Fruit fly (Drosophila melanogaster) whole organism, embryonic: ENCODE data around the gene sloth1.
A peak's percentile ranks its signal among the peaks of the same experiment; 100 is the strongest.

Experiments
- ATbp ChIP-seq: fragments of 200-800 bp; sonication (Bioruptor generic); optimal IDR thresholded peaks from 2 replicates; lab custom pipeline; 2017; ENCODE audit warnings: missing biosample characterization, mild to moderate bottlenecking, missing genetic modification characterization, missing genetic modification reagents
- Antp ChIP-seq: fragments of 200-800 bp; sonication (Bioruptor generic); optimal IDR thresholded peaks from 3 replicates; lab custom pipeline; 2016; ENCODE audit warnings: missing biosample characterization, missing genetic modification characterization
- CG11093 ChIP-seq: fragments of 200-800 bp; sonication (Bioruptor generic); IDR thresholded peaks from 3 replicates; pipeline ENCODE4 v1.3.6; 2022; ENCODE audit warnings: missing biosample characterization, missing genetic modification characterization
- CG11247 ChIP-seq: fragments of 200-800 bp; sonication (Bioruptor generic); IDR thresholded peaks from 2 replicates; pipeline ENCODE4 v1.3.6; 2022; ENCODE audit warnings: missing biosample characterization, missing genetic modification characterization
- CG11504 ChIP-seq: fragments of 200-800 bp; sonication (Bioruptor generic); optimal IDR thresholded peaks from 3 replicates; lab custom pipeline; 2019; ENCODE audit warnings: missing biosample characterization, mild to moderate bottlenecking, missing genetic modification characterization, moderate library complexity
- CG12236 ChIP-seq: fragments of 200-800 bp; sonication (Bioruptor generic); optimal IDR thresholded peaks from 2 replicates; lab custom pipeline; 2016; ENCODE audit warnings: missing biosample characterization, missing genetic modification characterization
- CG14050 ChIP-seq: fragments of 200-800 bp; sonication (Bioruptor generic); IDR thresholded peaks from 3 replicates; pipeline ENCODE4 v1.3.6; 2022; ENCODE audit warnings: missing biosample characterization, missing genetic modification characterization
- CG14965 ChIP-seq: fragments of 200-800 bp; sonication (Bioruptor generic); optimal IDR thresholded peaks from 2 replicates; lab custom pipeline; 2016; ENCODE audit warnings: missing biosample characterization, missing genetic modification characterization, borderline replicate concordance
- CG17361 ChIP-seq: fragments of 200-800 bp; sonication (Bioruptor generic); IDR thresholded peaks from 3 replicates; pipeline ENCODE4 v1.3.6; 2022; ENCODE audit warnings: missing biosample characterization, missing genetic modification characterization
- CG1832 ChIP-seq: fragments of 200-800 bp; sonication (Bioruptor generic); optimal IDR thresholded peaks from 2 replicates; lab custom pipeline; 2017; ENCODE audit warnings: missing biosample characterization, mild to moderate bottlenecking, missing genetic modification characterization, inconsistent platforms
- CG30020 ChIP-seq: fragments of 200-800 bp; optimal IDR thresholded peaks from 2 replicates; lab custom pipeline; 2019; ENCODE audit warnings: missing biosample characterization, mild to moderate bottlenecking, missing genetic modification characterization, moderate library complexity
- CG31365 ChIP-seq: fragments of 200-800 bp; sonication (Bioruptor generic); optimal IDR thresholded peaks from 2 replicates; lab custom pipeline; 2018; ENCODE audit warnings: missing biosample characterization, mild to moderate bottlenecking, missing genetic modification characterization
- CG3838 ChIP-seq: fragments of 200-800 bp; sonication (Bioruptor generic); optimal IDR thresholded peaks from 3 replicates; lab custom pipeline; 2016; ENCODE audit warnings: missing biosample characterization, missing genetic modification characterization
- CG3995 ChIP-seq: fragments of 200-800 bp; sonication (Bioruptor generic); optimal IDR thresholded peaks from 3 replicates; lab custom pipeline; 2016; ENCODE audit warnings: missing biosample characterization, missing genetic modification characterization
- CG6175 ChIP-seq: fragments of 200-800 bp; sonication (Bioruptor generic); IDR thresholded peaks from 3 replicates; pipeline ENCODE4 v1.3.6; 2022; ENCODE audit warnings: missing biosample characterization, missing genetic modification characterization
- CG8944 ChIP-seq: fragments of 200-800 bp; sonication (Bioruptor generic); optimal IDR thresholded peaks from 3 replicates; lab custom pipeline; 2016; ENCODE audit warnings: missing biosample characterization, missing genetic modification characterization
- CG9727 ChIP-seq: fragments of 200-800 bp; sonication (Bioruptor generic); optimal IDR thresholded peaks from 3 replicates; lab custom pipeline; 2017; ENCODE audit warnings: missing biosample characterization, mild to moderate bottlenecking, missing genetic modification characterization
- CG9797 ChIP-seq: fragments of 200-800 bp; sonication (Bioruptor generic); optimal IDR thresholded peaks from 3 replicates; lab custom pipeline; 2018; ENCODE audit warnings: missing biosample characterization, mild to moderate bottlenecking, missing genetic modification characterization
- D19B ChIP-seq: fragments of 200-800 bp; sonication (Bioruptor generic); optimal IDR thresholded peaks from 2 replicates; lab custom pipeline; 2017; ENCODE audit warnings: missing biosample characterization, mild to moderate bottlenecking, missing genetic modification characterization
- Dref ChIP-seq: fragments of 200-800 bp; sonication (Bioruptor generic); IDR thresholded peaks from 2 replicates; pipeline ENCODE4 v1.3.6; 2022; ENCODE audit warnings: missing biosample characterization, missing genetic modification characterization
- E2f2 ChIP-seq: fragments of 200-800 bp; sonication (Bioruptor generic); IDR thresholded peaks from 2 replicates; pipeline ENCODE4 v1.3.6; 2022; ENCODE audit warnings: missing biosample characterization, missing genetic modification characterization
- Gug ChIP-seq: fragments of 200-800 bp; sonication (Bioruptor generic); IDR thresholded peaks from 4 replicates; pipeline ENCODE4 v1.3.6; 2022; ENCODE audit warnings: missing biosample characterization, missing genetic modification characterization
- Hr51 ChIP-seq, 2 experiments: fragments of 200-800 bp; sonication (Bioruptor generic); optimal IDR thresholded peaks; 2 replicates in 1 of 2; 3 replicates in 1 of 2; lab custom pipeline; 2016 to 2018; ENCODE audit warnings: missing biosample characterization in 2 of 2, missing genetic modification characterization in 2 of 2, mild to moderate bottlenecking in 1 of 2, moderate library complexity in 1 of 2
- Hr78 ChIP-seq, 2 experiments: fragments of 200-800 bp in 1 of 2; fragments of >200 bp in 1 of 2; sonication (Bioruptor generic) in 1 of 2; optimal IDR thresholded peaks; 2 replicates each; lab custom pipeline; 2017 to 2019; ENCODE audit warnings: missing biosample characterization in 2 of 2, missing genetic modification characterization in 2 of 2, mild to moderate bottlenecking in 1 of 2, moderate library complexity in 1 of 2
- NC2β ChIP-seq: fragments of 200-800 bp; sonication (Bioruptor generic); optimal IDR thresholded peaks from 2 replicates; lab custom pipeline; 2016; ENCODE audit warnings: missing biosample characterization, missing genetic modification characterization
- Nf-YC ChIP-seq: fragments of 200-800 bp; optimal IDR thresholded peaks from 3 replicates; lab custom pipeline; 2019; ENCODE audit warnings: missing biosample characterization, mild to moderate bottlenecking, missing genetic modification characterization, moderate library complexity
- Ptx1 ChIP-seq: fragments of 200-800 bp; sonication (Bioruptor generic); IDR thresholded peaks from 2 replicates; pipeline ENCODE4 v1.3.6; 2022; ENCODE audit warnings: missing biosample characterization, missing genetic modification characterization
- Six4 ChIP-seq: fragments of 200-800 bp; sonication (Bioruptor generic); optimal IDR thresholded peaks from 2 replicates; lab custom pipeline; 2016; ENCODE audit warnings: missing biosample characterization, missing genetic modification characterization
- Sry-δ ChIP-seq: fragments of 200-800 bp; sonication (Bioruptor generic); optimal IDR thresholded peaks from 2 replicates; lab custom pipeline; 2016; ENCODE audit warnings: missing biosample characterization, missing genetic modification characterization
- Ssrp ChIP-seq: fragments of 200-800 bp; sonication (Bioruptor generic); optimal IDR thresholded peaks from 2 replicates; lab custom pipeline; 2018; ENCODE audit warnings: missing biosample characterization, mild to moderate bottlenecking, missing genetic modification characterization, moderate library complexity
- bowl ChIP-seq: fragments of 200-800 bp; sonication (Bioruptor generic); IDR thresholded peaks from 2 replicates; pipeline ENCODE4 v1.3.6; 2022; ENCODE audit warnings: missing biosample characterization, missing genetic modification characterization
- cad ChIP-seq: fragments of >200 bp; optimal IDR thresholded peaks from 2 replicates; lab custom pipeline; 2017; ENCODE audit warnings: missing biosample characterization, missing genetic modification characterization
- chinmo ChIP-seq: fragments of 200-800 bp; sonication (Bioruptor generic); IDR thresholded peaks from 4 replicates; pipeline ENCODE4 v1.3.6; 2022; ENCODE audit warnings: missing biosample characterization, missing genetic modification characterization; ENCODE audit not compliant: partially characterized antibody
- dan ChIP-seq: fragments of 200-800 bp; sonication (Bioruptor generic); IDR thresholded peaks from 2 replicates; pipeline ENCODE4 v1.3.6; 2022; ENCODE audit warnings: missing biosample characterization, missing genetic modification characterization
- dpn ChIP-seq, 2 experiments: fragments of 200-800 bp; sonication (Bioruptor generic); optimal IDR thresholded peaks; 3 replicates each; lab custom pipeline; 2016; ENCODE audit warnings: missing biosample characterization in 2 of 2, missing genetic modification characterization in 2 of 2
- en ChIP-seq: fragments of 200-800 bp; sonication (Bioruptor generic); optimal IDR thresholded peaks from 2 replicates; lab custom pipeline; 2016; ENCODE audit warnings: missing biosample characterization, missing genetic modification characterization
- inv ChIP-seq: fragments of 200-800 bp; sonication (Bioruptor generic); IDR thresholded peaks from 2 replicates; pipeline ENCODE4 v1.3.6; 2022; ENCODE audit warnings: missing biosample characterization, missing genetic modification characterization; ENCODE audit not compliant: partially characterized antibody
- klu ChIP-seq: fragments of 200-800 bp; sonication (Bioruptor generic); IDR thresholded peaks from 2 replicates; pipeline ENCODE4 v1.3.6; 2022; ENCODE audit warnings: missing biosample characterization, missing genetic modification characterization
- lola ChIP-seq, 3 experiments: fragments of >200 bp in 2 of 3; fragments of 200-800 bp in 1 of 3; sonication (Bioruptor generic) in 1 of 3; optimal IDR thresholded peaks; 2 replicates each; lab custom pipeline; 2017 to 2019; ENCODE audit warnings: missing biosample characterization in 3 of 3, missing genetic modification characterization in 3 of 3, mild to moderate bottlenecking in 1 of 3, moderate library complexity in 1 of 3
- nmo ChIP-seq: fragments of 200-800 bp; sonication (Bioruptor generic); optimal IDR thresholded peaks from 2 replicates; lab custom pipeline; 2018; ENCODE audit warnings: missing biosample characterization, mild to moderate bottlenecking, missing genetic modification characterization, moderate library complexity
- nom ChIP-seq: fragments of 200-800 bp; sonication (Bioruptor generic); optimal IDR thresholded peaks from 2 replicates; lab custom pipeline; 2017; ENCODE audit warnings: missing biosample characterization, missing genetic modification characterization, mild to moderate bottlenecking, moderate library complexity, missing genetic modification reagents
- odd ChIP-seq: fragments of 200-800 bp; sonication (Bioruptor generic); optimal IDR thresholded peaks from 2 replicates; lab custom pipeline; 2017; ENCODE audit warnings: missing biosample characterization, mild to moderate bottlenecking, missing genetic modification characterization
- pho ChIP-seq: fragments of 200-800 bp; sonication (Bioruptor generic); optimal IDR thresholded peaks from 2 replicates; lab custom pipeline; 2016; ENCODE audit warnings: missing biosample characterization, missing genetic modification characterization
- prd ChIP-seq, 3 experiments: fragments of >200 bp in 2 of 3; fragments of 200-800 bp in 1 of 3; sonication (Bioruptor generic) in 1 of 3; optimal IDR thresholded peaks in 2 of 3; IDR thresholded peaks in 1 of 3; 2 replicates in 2 of 3; 3 replicates in 1 of 3; pipeline versions ENCODE4 v1.3.6 to Lab custom; 2017 to 2022; ENCODE audit warnings: missing biosample characterization in 1 of 3, missing genetic modification characterization in 1 of 3
- sd ChIP-seq: fragments of 200-800 bp; sonication (Bioruptor generic); optimal IDR thresholded peaks from 3 replicates; lab custom pipeline; 2018; ENCODE audit warnings: missing biosample characterization, mild to moderate bottlenecking, missing genetic modification characterization, moderate library complexity
- sens ChIP-seq: fragments of 200-800 bp; sonication (Bioruptor generic); peaks from one replicate; lab custom pipeline; 2016; ENCODE audit warnings: missing biosample characterization, missing genetic modification characterization
- slp2 ChIP-seq: fragments of 200-800 bp; sonication (Bioruptor generic); optimal IDR thresholded peaks from 2 replicates; lab custom pipeline; 2016; ENCODE audit warnings: missing biosample characterization, missing genetic modification characterization
- sr ChIP-seq: fragments of 200-800 bp; sonication (Bioruptor generic); IDR thresholded peaks from 3 replicates; pipeline ENCODE4 v1.3.6; 2022; ENCODE audit warnings: missing biosample characterization, missing genetic modification characterization
- stc ChIP-seq: fragments of 200-800 bp; sonication (Bioruptor generic); IDR thresholded peaks from 2 replicates; pipeline ENCODE4 v1.3.6; 2022; ENCODE audit warnings: missing biosample characterization, missing genetic modification characterization

The sloth1 gene

dm6 chrX:7000444-7001134, 10.6 kb upstream of the sloth1 start:
- TF ChIP-seq klu (no peak), CG30020 (tag; lab: Kevin White, UChicago) (no peak), odd (GFP tag; lab: Kevin White, UChicago) (peak; percentile 3), en (GFP tag; lab: Kevin White, UChicago) (no peak), ATbp (GFP tag; lab: Kevin White, UChicago) (no peak), inv (GFP tag; lab: Robert Waterston, UW) (no peak), CG6175 (GFP tag; lab: Robert Waterston, UW) (no peak), CG11093 (0 out of 3 replicates have a peak, but pooled peaks have one; percentile 32), CG12236 (GFP tag; lab: Kevin White, UChicago) (peak; percentile 36), Hr51 (GFP tag; optimal IDR thresholded peaks at IDR 0.05; lab: Kevin White, UChicago) (no peak), bowl (GFP tag; lab: Robert Waterston, UW) (no peak), slp2 (GFP tag; lab: Kevin White, UChicago) (no peak), CG14965 (GFP tag; lab: Kevin White, UChicago) (no peak), pho (GFP tag; lab: Kevin White, UChicago) (peak; percentile 40), sd (peak; percentile 46), CG14050 (GFP tag; lab: Robert Waterston, UW) (no peak), Antp (GFP tag; lab: Kevin White, UChicago) (no peak), stc (0 out of 2 replicates have a peak, but pooled peaks have one; percentile 11), Ptx1 (GFP tag; lab: Robert Waterston, UW) (0 out of 2 replicates have a peak, but pooled peaks have one; percentile 51), sr (GFP tag; lab: Robert Waterston, UW) (no peak), Gug (GFP tag; lab: Robert Waterston, UW) (0 out of 4 replicates have a peak, but pooled peaks have one; percentile 2), CG9727 (GFP tag; lab: Kevin White, UChicago) (peak; percentile 64), D19B (peak; percentile 91), CG1832 (GFP tag; lab: Kevin White, UChicago) (peak; percentile 87), dpn (GFP tag; optimal IDR thresholded peaks at IDR 0.05; lab: Kevin White, UChicago) (no peak), CG8944 (GFP tag; lab: Kevin White, UChicago) (no peak), nom (GFP tag; lab: Kevin White, UChicago) (peak; percentile 24), Hr78 (GFP tag; optimal IDR thresholded peaks at IDR 0.05; lab: Kevin White, UChicago) (peak in 1 of 2 experiments; percentile 12), NC2β (GFP tag; lab: Kevin White, UChicago) (peak; percentile 43), CG11247 (GFP tag; lab: Robert Waterston, UW) (no peak), chinmo (GFP tag; lab: Robert Waterston, UW) (peak; percentile 81; the same call in 2 of the 4 replicates), dan (no peak), CG31365 (tag; lab: Kevin White, UChicago) (no peak), Ssrp (tag; lab: Kevin White, UChicago) (peak; percentile 45), CG17361 (GFP tag; lab: Robert Waterston, UW) (peak; percentile 80; the same call in 2 of the 3 replicates), cad (no peak), CG3838 (GFP tag; lab: Kevin White, UChicago) (no peak), CG9797 (no peak), sens (peak; percentile 81), nmo (peak; percentile 47), lola (GFP tag; optimal IDR thresholded peaks at IDR 0.05; lab: Kevin White, UChicago) (peak in 1 of 3 experiments; percentile 36), Dref (no peak), E2f2 (GFP tag; lab: Robert Waterston, UW) (peak; percentile 30; the same call in 1 of the 2 replicates), CG11504 (peak; percentile 53), Sry-δ (GFP tag; lab: Kevin White, UChicago) (peak; percentile 17), prd (optimal IDR thresholded peaks at IDR 0.05; lab: Kevin White, UChicago) (no peak), prd (GFP tag; IDR thresholded peaks at IDR 0.05; lab: Robert Waterston, UW) (no peak), Six4 (GFP tag; lab: Kevin White, UChicago) (peak; percentile 16), CG3995 (GFP tag; lab: Kevin White, UChicago) (no peak), Nf-YC (tag; lab: Kevin White, UChicago) (no peak)
